Worm (Caenorhabditis elegans) whole organism, young adult: Measurements from ENCODE around the gene F41F3.3.
A peak's percentile ranks its signal among the peaks of the same experiment; 100 is the strongest.

Experiments
- B0035.1 ChIP-seq: sonication (generic microtip); optimal IDR thresholded peaks from 2 replicates; lab custom pipeline; 2016; ENCODE audit warnings: missing genetic modification characterization, mild to moderate bottlenecking, missing compliant biosample characterization, missing genotype, missing genetic modification reagents
- B0261.1 ChIP-seq: sonication (generic microtip); optimal IDR thresholded peaks from 2 replicates; lab custom pipeline; 2016; ENCODE audit warnings: mild to moderate bottlenecking, missing genetic modification characterization, moderate library complexity, missing compliant biosample characterization
- C17E4.6 ChIP-seq: fragments of 200-800 bp; sonication (Bioruptor generic); IDR thresholded peaks from 2 replicates; pipeline ENCODE4 v1.3.6; 2022; ENCODE audit warnings: missing genetic modification reagents, missing genetic modification characterization, missing compliant biosample characterization
- D2030.7 ChIP-seq: fragments of 200-800 bp; sonication (Bioruptor generic); IDR thresholded peaks from 2 replicates; pipeline ENCODE4 v1.3.6; 2022; ENCODE audit warnings: missing genetic modification reagents, missing genetic modification characterization, missing compliant biosample characterization
- F23B12.7 ChIP-seq: sonication (generic microtip); optimal IDR thresholded peaks from 2 replicates; lab custom pipeline; 2017; ENCODE audit warnings: missing genetic modification characterization, mild to moderate bottlenecking, missing compliant biosample characterization, antibody characterized with exemption, moderate library complexity; ENCODE audit not compliant: insufficient read depth
- F33H1.4 ChIP-seq: fragments of 200-800 bp; sonication (Bioruptor generic); IDR thresholded peaks from 2 replicates; pipeline ENCODE4 v1.3.6; 2022; ENCODE audit warnings: missing genetic modification reagents, missing genetic modification characterization, missing compliant biosample characterization
- F55B11.4 ChIP-seq: sonication (generic microtip); optimal IDR thresholded peaks from 2 replicates; lab custom pipeline; 2016; ENCODE audit warnings: missing compliant biosample characterization, missing genetic modification characterization, borderline replicate concordance; ENCODE audit not compliant: insufficient read depth
- K12H6.12 ChIP-seq: fragments of 200-800 bp; sonication (Bioruptor generic); optimal IDR thresholded peaks from 2 replicates; lab custom pipeline; 2018; ENCODE audit warnings: mild to moderate bottlenecking, missing genetic modification characterization, missing compliant biosample characterization
- T07F8.4 ChIP-seq: sonication (generic microtip); optimal IDR thresholded peaks from 2 replicates; lab custom pipeline; 2016; ENCODE audit warnings: mild to moderate bottlenecking, missing genetic modification characterization, moderate library complexity, missing compliant biosample characterization
- Y95B8A.8 ChIP-seq: fragments of 200-800 bp; sonication (Bioruptor generic); IDR thresholded peaks from 2 replicates; pipeline ENCODE4 v1.3.6; 2022; ENCODE audit warnings: missing genetic modification reagents, missing genetic modification characterization, missing compliant biosample characterization
- ama-1 ChIP-seq, 3 experiments: fragments of 150-350 bp in 1 of 3; sonication (generic microtip) in 2 of 3; optimal IDR thresholded peaks; 2 replicates each; lab custom pipeline; 2014 to 2018; ENCODE audit warnings: missing biosample characterization in 2 of 3, missing genetic modification characterization in 2 of 3, missing genetic modification reagents in 2 of 3
- aptf-2 ChIP-seq: fragments of 200-800 bp; sonication (Bioruptor generic); conservative IDR thresholded peaks from 2 replicates; pipeline ENCODE4 v1.3.6; 2022; ENCODE audit warnings: missing genetic modification reagents, missing genetic modification characterization, missing compliant biosample characterization
- athp-1 ChIP-seq: sonication (generic microtip); optimal IDR thresholded peaks from 2 replicates; lab custom pipeline; 2017; ENCODE audit warnings: mild to moderate bottlenecking, missing genetic modification characterization, missing compliant biosample characterization
- attf-3 ChIP-seq: fragments of 200-800 bp; sonication (Bioruptor generic); conservative IDR thresholded peaks from 2 replicates; pipeline ENCODE4 v1.3.6; 2022; ENCODE audit warnings: missing genetic modification reagents, missing genetic modification characterization, missing compliant biosample characterization
- bed-1 ChIP-seq: fragments of 200-800 bp; sonication (Bioruptor generic); IDR thresholded peaks from 2 replicates; pipeline ENCODE4 v1.3.6; 2022; ENCODE audit warnings: missing genetic modification reagents, missing genetic modification characterization, missing compliant biosample characterization
- cebp-1 ChIP-seq, 2 experiments: fragments of 200-800 bp in 1 of 2; sonication (Bioruptor generic) in 1 of 2; sonication (generic microtip) in 1 of 2; IDR thresholded peaks in 1 of 2; optimal IDR thresholded peaks in 1 of 2; 2 replicates each; pipeline versions ENCODE4 v1.3.6 to Lab custom; 2017 to 2022; ENCODE audit warnings: missing compliant biosample characterization in 2 of 2, missing genetic modification characterization in 2 of 2, mild to moderate bottlenecking in 1 of 2, missing genetic modification reagents in 1 of 2, moderate library complexity in 1 of 2
- cebp-2 ChIP-seq: fragments of 200-800 bp; sonication (Bioruptor generic); IDR thresholded peaks from 2 replicates; pipeline ENCODE4 v1.3.6; 2022; ENCODE audit warnings: missing genetic modification characterization, missing compliant biosample characterization
- ceh-27 ChIP-seq: fragments of 200-800 bp; sonication (Bioruptor generic); optimal IDR thresholded peaks from 2 replicates; lab custom pipeline; 2018; ENCODE audit warnings: mild to moderate bottlenecking, missing genetic modification characterization, moderate library complexity, missing compliant biosample characterization
- ceh-40 ChIP-seq: fragments of 200-800 bp; sonication (Bioruptor generic); IDR thresholded peaks from 2 replicates; pipeline ENCODE4 v1.3.6; 2022; ENCODE audit warnings: missing genetic modification characterization, missing compliant biosample characterization
- ceh-58 ChIP-seq: fragments of 200-800 bp; sonication (Bioruptor generic); IDR thresholded peaks from 2 replicates; pipeline ENCODE4 v1.3.6; 2022; ENCODE audit warnings: missing genetic modification characterization, missing compliant biosample characterization
- dox-1 ChIP-seq: fragments of 200-800 bp; sonication (Bioruptor generic); IDR thresholded peaks from 2 replicates; pipeline ENCODE4 v1.3.6; 2022; ENCODE audit warnings: missing genetic modification reagents, missing genetic modification characterization, missing compliant biosample characterization
- dpff-1 ChIP-seq: sonication (generic microtip); optimal IDR thresholded peaks from 2 replicates; lab custom pipeline; 2017; ENCODE audit warnings: mild to moderate bottlenecking, missing genetic modification characterization, missing compliant biosample characterization
- dpl-1 ChIP-seq: fragments of 150-350 bp; optimal IDR thresholded peaks from 2 replicates; lab custom pipeline; 2014; ENCODE audit warnings: missing biosample characterization, missing genetic modification reagents, missing genetic modification characterization
- egl-44 ChIP-seq: fragments of 200-800 bp; sonication (Bioruptor generic); IDR thresholded peaks from 2 replicates; pipeline ENCODE4 v1.3.6; 2022; ENCODE audit warnings: missing genetic modification reagents, missing genetic modification characterization, missing compliant biosample characterization
- egrh-3 ChIP-seq: fragments of 200-800 bp; sonication (Bioruptor generic); IDR thresholded peaks from 2 replicates; pipeline ENCODE4 v1.3.6; 2022; ENCODE audit warnings: missing genetic modification reagents, missing genetic modification characterization, missing compliant biosample characterization
- ekl-4 ChIP-seq: fragments of 200-800 bp; sonication (Bioruptor generic); IDR thresholded peaks from 2 replicates; pipeline ENCODE4 v1.3.6; 2022; ENCODE audit warnings: missing genetic modification reagents, missing genetic modification characterization, missing compliant biosample characterization
- fkh-3 ChIP-seq: sonication (generic microtip); optimal IDR thresholded peaks from 2 replicates; lab custom pipeline; 2016; ENCODE audit warnings: mild to moderate bottlenecking, missing genetic modification characterization, missing compliant biosample characterization
- hmg-1.2 ChIP-seq: fragments of 200-800 bp; sonication (Bioruptor generic); IDR thresholded peaks from 2 replicates; pipeline ENCODE4 v1.3.6; 2022; ENCODE audit warnings: missing genetic modification reagents, missing genetic modification characterization, missing compliant biosample characterization
- hmg-20 ChIP-seq: fragments of 200-800 bp; sonication (Bioruptor generic); IDR thresholded peaks from 2 replicates; pipeline ENCODE4 v1.3.6; 2022; ENCODE audit warnings: missing genetic modification reagents, missing genetic modification characterization, missing compliant biosample characterization
- hsf-1 ChIP-seq: fragments of 200-800 bp; sonication (Bioruptor generic); IDR thresholded peaks from 2 replicates; pipeline ENCODE4 v1.3.6; 2022; ENCODE audit warnings: missing genetic modification reagents, missing genetic modification characterization, missing compliant biosample characterization
- lin-54 ChIP-seq: fragments of 200-800 bp; sonication (Bioruptor generic); optimal IDR thresholded peaks from 2 replicates; lab custom pipeline; 2018; ENCODE audit warnings: mild to moderate bottlenecking, missing genetic modification characterization, missing compliant biosample characterization
- lsl-1 ChIP-seq: fragments of 200-800 bp; sonication (Bioruptor generic); optimal IDR thresholded peaks from 2 replicates; lab custom pipeline; 2018; ENCODE audit warnings: mild to moderate bottlenecking, missing genetic modification characterization, moderate library complexity, missing compliant biosample characterization
- madf-3 ChIP-seq: fragments of 200-800 bp; sonication (Bioruptor generic); IDR thresholded peaks from 2 replicates; pipeline ENCODE4 v1.3.6; 2022; ENCODE audit warnings: missing genetic modification reagents, missing genetic modification characterization, missing compliant biosample characterization
- madf-6 ChIP-seq: fragments of 200-800 bp; sonication (Bioruptor generic); IDR thresholded peaks from 2 replicates; pipeline ENCODE4 v1.3.6; 2022; ENCODE audit warnings: missing genetic modification reagents, missing genetic modification characterization, missing compliant biosample characterization
- madf-8 ChIP-seq: fragments of 200-800 bp; sonication (Bioruptor generic); conservative IDR thresholded peaks from 2 replicates; pipeline ENCODE4 v1.3.6; 2022; ENCODE audit warnings: missing genetic modification reagents, missing genetic modification characterization, missing compliant biosample characterization
- mcd-1 ChIP-seq: fragments of 200-800 bp; sonication (Bioruptor generic); IDR thresholded peaks from 2 replicates; pipeline ENCODE4 v1.3.6; 2022; ENCODE audit warnings: missing genetic modification reagents, missing genetic modification characterization, missing compliant biosample characterization
- nhr-90 ChIP-seq: sonication (generic microtip); optimal IDR thresholded peaks from 2 replicates; lab custom pipeline; 2016; ENCODE audit warnings: missing genotype, mild to moderate bottlenecking, missing genetic modification characterization, missing compliant biosample characterization
- pbrm-1 ChIP-seq: fragments of 200-800 bp; sonication (Bioruptor generic); IDR thresholded peaks from 2 replicates; pipeline ENCODE4 v1.3.6; 2022; ENCODE audit warnings: missing genetic modification reagents, missing genetic modification characterization, missing compliant biosample characterization
- rcor-1 ChIP-seq: fragments of 200-800 bp; sonication (Bioruptor generic); IDR thresholded peaks from 2 replicates; pipeline ENCODE4 v1.3.6; 2022; ENCODE audit warnings: missing genetic modification reagents, missing genetic modification characterization, missing compliant biosample characterization
- somi-1 ChIP-seq: fragments of 200-800 bp; sonication (Bioruptor generic); optimal IDR thresholded peaks from 2 replicates; lab custom pipeline; 2018; ENCODE audit warnings: mild to moderate bottlenecking, missing genetic modification characterization, missing compliant biosample characterization
- tbp1 ChIP-seq: fragments of 200-800 bp; sonication (Bioruptor generic); optimal IDR thresholded peaks from 2 replicates; lab custom pipeline; 2018; ENCODE audit warnings: mild to moderate bottlenecking, missing genetic modification characterization, missing compliant biosample characterization
- unc-130 ChIP-seq: sonication (generic microtip); optimal IDR thresholded peaks from 2 replicates; lab custom pipeline; 2016; ENCODE audit warnings: missing genetic modification reagents, missing genetic modification characterization, missing compliant biosample characterization
- ztf-22 ChIP-seq: fragments of 200-800 bp; sonication (Bioruptor generic); optimal IDR thresholded peaks from 2 replicates; lab custom pipeline; 2018; ENCODE audit warnings: mild to moderate bottlenecking, missing genetic modification characterization, moderate library complexity, missing compliant biosample characterization
- ztf-25 ChIP-seq: fragments of 200-800 bp; sonication (Bioruptor generic); IDR thresholded peaks from 2 replicates; pipeline ENCODE4 v1.3.6; 2022; ENCODE audit warnings: missing genetic modification reagents, missing genetic modification characterization, missing compliant biosample characterization
- ztf-28 ChIP-seq: fragments of 200-800 bp; sonication (Bioruptor generic); IDR thresholded peaks from 2 replicates; pipeline ENCODE4 v1.3.6; 2022; ENCODE audit warnings: missing genetic modification reagents, missing genetic modification characterization, missing compliant biosample characterization

The F41F3.3 gene

DNA sequence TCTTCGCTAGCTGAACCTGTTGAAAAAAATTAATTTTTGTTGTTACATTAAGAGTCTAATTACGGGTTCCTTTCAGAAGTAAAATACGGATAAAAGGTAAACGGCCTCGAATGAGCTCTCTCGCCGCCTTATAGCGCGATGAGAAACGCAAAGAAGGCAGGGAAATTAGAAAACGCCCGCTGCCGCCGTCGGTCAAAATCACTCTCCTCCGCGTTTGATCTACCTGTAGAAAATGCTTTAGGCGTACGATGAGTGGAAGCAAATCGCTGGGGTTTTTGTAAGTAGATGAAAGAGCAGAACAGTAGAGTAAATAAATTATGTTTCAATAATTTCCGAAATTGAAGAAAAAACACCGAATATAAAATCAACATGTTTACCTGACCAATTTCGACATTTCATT, 10.9 kb downstream of the F41F3.3 start (continued):
- TF ChIP-seq B0035.1 (tag; lab: Kevin White, UChicago) (no peak), lin-54 (GFP tag; lab: Kevin White, UChicago) (no peak), K12H6.12 (tag; lab: Kevin White, UChicago) (no peak), madf-8 (GFP tag; lab: Robert Waterston, UW) (peak; percentile 75), T07F8.4 (tag; lab: Kevin White, UChicago) (no peak), aptf-2 (GFP tag; lab: Robert Waterston, UW) (0 out of 2 replicates have a peak, but pooled peaks have one; percentile 13), F55B11.4 (no peak), fkh-3 (tag; lab: Kevin White, UChicago) (no peak), mcd-1 (no peak), attf-3 (GFP tag; lab: Robert Waterston, UW) (no peak), athp-1 (tag; lab: Kevin White, UChicago) (no peak), D2030.7 (GFP tag; lab: Robert Waterston, UW) (peak; percentile 49; the same call in 1 of the 2 replicates), F33H1.4 (GFP tag; lab: Robert Waterston, UW) (0 out of 2 replicates have a peak, but pooled peaks have one; percentile 12), hmg-20 (GFP tag; lab: Robert Waterston, UW) (no peak), unc-130 (no peak), somi-1 (GFP tag; lab: Kevin White, UChicago) (no peak), ztf-22 (GFP tag; lab: Kevin White, UChicago) (no peak), dpl-1 (peak; percentile 44), cebp-2 (GFP tag; lab: Robert Waterston, UW) (no peak), madf-6 (GFP tag; lab: Robert Waterston, UW) (peak; percentile 88), dox-1 (GFP tag; lab: Robert Waterston, UW) (no peak), hmg-1.2 (GFP tag; lab: Robert Waterston, UW) (peak; percentile 26; the same call in 1 of the 2 replicates), ama-1 (optimal IDR thresholded peaks at IDR 0.05; lab: Kevin White, UChicago) (no peak), ama-1 (GFP tag; optimal IDR thresholded peaks at IDR 0.05; lab: Kevin White, UChicago) (no peak), ceh-27 (GFP tag; lab: Kevin White, UChicago) (no peak), egl-44 (GFP tag; lab: Robert Waterston, UW) (no peak), B0261.1 (tag; lab: Kevin White, UChicago) (no peak), bed-1 (GFP tag; lab: Robert Waterston, UW) (no peak), dpff-1 (tag; lab: Kevin White, UChicago) (no peak), F23B12.7 (tag; lab: Kevin White, UChicago) (no peak), cebp-1 (GFP tag; IDR thresholded peaks at IDR 0.05; lab: Robert Waterston, UW) (no peak), cebp-1 (tag; optimal IDR thresholded peaks at IDR 0.05; lab: Kevin White, UChicago) (no peak), lsl-1 (GFP tag; lab: Kevin White, UChicago) (peak; percentile 36)

DNA sequence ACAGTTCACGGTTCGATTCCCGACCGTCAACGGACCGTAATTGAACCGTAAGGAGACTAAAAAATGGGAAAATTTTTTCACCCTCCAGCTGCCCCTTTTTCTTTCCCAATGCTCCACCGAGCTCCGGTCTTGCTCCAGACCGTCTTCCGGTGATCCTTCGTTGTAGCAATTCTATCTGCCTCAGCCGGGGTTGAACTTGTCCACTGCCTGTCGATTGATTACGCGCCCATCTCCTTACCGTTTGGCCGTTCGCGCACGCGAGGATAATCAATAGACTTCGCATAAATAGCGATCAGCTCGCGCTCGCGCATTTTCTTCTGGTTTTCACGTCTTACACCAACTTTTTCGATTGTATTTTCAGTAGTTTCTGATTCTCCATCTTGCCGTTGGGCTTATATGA, 15.2 kb downstream of the F41F3.3 start:
- TF ChIP-seq B0261.1 (tag; lab: Kevin White, UChicago) = peak; percentile 33
- TF ChIP-seq bed-1 (GFP tag; lab: Robert Waterston, UW) = peak; percentile 88; the same call in 1 of the 2 replicates
- peak; percentile 85; the same call in 1 of the 2 replicates for TF ChIP-seq ztf-25 (GFP tag; lab: Robert Waterston, UW)
- 0 out of 2 replicates have a peak, but pooled peaks have one; percentile 46 for TF ChIP-seq ceh-40 (GFP tag; lab: Robert Waterston, UW)
- TF ChIP-seq ceh-58 (GFP tag; lab: Robert Waterston, UW) = 0 out of 2 replicates have a peak, but pooled peaks have one; percentile 81
- peak; percentile 92 for TF ChIP-seq egl-44 (GFP tag; lab: Robert Waterston, UW)
- TF ChIP-seq D2030.7 (GFP tag; lab: Robert Waterston, UW) = peak; percentile 81
- TF ChIP-seq madf-6 (GFP tag; lab: Robert Waterston, UW) = peak; percentile 69
- peak; percentile 82 for TF ChIP-seq ekl-4 (GFP tag; lab: Robert Waterston, UW)
- TF ChIP-seq nhr-90 (tag; lab: Kevin White, UChicago) = peak; percentile 1
- TF ChIP-seq hmg-20 (GFP tag; lab: Robert Waterston, UW) = peak; percentile 36; the same call in 1 of the 2 replicates
- peak; percentile 78; the same call in 1 of the 2 replicates for TF ChIP-seq cebp-2 (GFP tag; lab: Robert Waterston, UW)
- TF ChIP-seq F33H1.4 (GFP tag; lab: Robert Waterston, UW) = peak; percentile 43
- TF ChIP-seq ztf-28 (GFP tag; lab: Robert Waterston, UW) = 0 out of 2 replicates have a peak, but pooled peaks have one; percentile 65
- TF ChIP-seq pbrm-1 (GFP tag; lab: Robert Waterston, UW) = peak; percentile 55; the same call in 1 of the 2 replicates
- TF ChIP-seq tbp1 (GFP tag; lab: Kevin White, UChicago) = peak; percentile 78
- peak; percentile 26; the same call in 1 of the 2 replicates for TF ChIP-seq C17E4.6 (GFP tag; lab: Robert Waterston, UW)
- peak; percentile 51; the same call in 1 of the 2 replicates for TF ChIP-seq rcor-1 (GFP tag; lab: Robert Waterston, UW)
- TF ChIP-seq egrh-3 (GFP tag; lab: Robert Waterston, UW) = peak; percentile 39; the same call in 1 of the 2 replicates
- peak; percentile 66; the same call in 1 of the 2 replicates for TF ChIP-seq hsf-1 (GFP tag; lab: Robert Waterston, UW)
- TF ChIP-seq madf-3 (GFP tag; lab: Robert Waterston, UW) = 0 out of 2 replicates have a peak, but pooled peaks have one; percentile 53
- TF ChIP-seq Y95B8A.8 (GFP tag; lab: Robert Waterston, UW) = peak; percentile 43; the same call in 1 of the 2 replicates
- peak; percentile 83 for TF ChIP-seq dox-1 (GFP tag; lab: Robert Waterston, UW)
